Worm (Caenorhabditis elegans): ENCODE results near the gene K02E10.6.

Gene K02E10.6

DNA sequence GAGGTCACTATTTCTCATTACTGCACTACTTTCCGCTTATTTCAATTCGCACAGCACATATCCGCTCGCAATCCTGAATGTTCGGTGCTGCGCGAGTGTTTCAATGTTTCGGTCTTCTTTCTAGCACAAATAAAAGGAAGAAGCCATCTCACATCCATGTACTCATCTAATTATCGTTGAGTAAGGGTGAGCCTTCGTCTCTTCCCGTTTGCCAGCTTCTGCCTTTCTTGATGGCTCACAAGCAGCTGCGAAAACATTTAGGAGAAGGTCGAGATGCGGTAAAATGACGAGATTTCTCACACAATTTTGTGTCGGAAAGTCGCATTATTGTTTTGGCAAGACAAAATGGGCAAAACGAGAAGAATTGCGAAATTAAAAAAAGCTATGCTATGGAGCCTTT is 27.7 kb downstream of the K02E10.6 start:
- TF ChIP-seq egl-27 (tag; optimal IDR thresholded peaks at IDR 0.05): no peak
- TF ChIP-seq ztf-4 (tag; optimal IDR thresholded peaks at IDR 0.05): no peak
- no peak for TF ChIP-seq nhr-12 (tag; optimal IDR thresholded peaks at IDR 0.05)
- no peak for TF ChIP-seq sma-9 (GFP tag; optimal IDR thresholded peaks at IDR 0.05)
- TF ChIP-seq sma-9 (tag; optimal IDR thresholded peaks at IDR 0.05): no peak
- no peak for TF ChIP-seq nhr-6 (tag; optimal IDR thresholded peaks at IDR 0.05)
- no peak for TF ChIP-seq nhr-23 (tag; optimal IDR thresholded peaks at IDR 0.05)
- no peak for TF ChIP-seq ceh-16 (tag; optimal IDR thresholded peaks at IDR 0.05)
- no peak for TF ChIP-seq ama-1 (optimal IDR thresholded peaks at IDR 0.05)
- TF ChIP-seq ceh-82 (tag; optimal IDR thresholded peaks at IDR 0.05): no peak
- TF ChIP-seq skn-1 (tag; optimal IDR thresholded peaks at IDR 0.05): no peak
- no peak for TF ChIP-seq lin-11 (tag; optimal IDR thresholded peaks at IDR 0.05)
- no peak for TF ChIP-seq ztf-11 (tag; optimal IDR thresholded peaks at IDR 0.05)
- no peak for TF ChIP-seq unc-62 (GFP tag; optimal IDR thresholded peaks at IDR 0.05)
- TF ChIP-seq blmp-1 (tag; optimal IDR thresholded peaks at IDR 0.05; ENCODE audit: insufficient read depth): no peak

DNA sequence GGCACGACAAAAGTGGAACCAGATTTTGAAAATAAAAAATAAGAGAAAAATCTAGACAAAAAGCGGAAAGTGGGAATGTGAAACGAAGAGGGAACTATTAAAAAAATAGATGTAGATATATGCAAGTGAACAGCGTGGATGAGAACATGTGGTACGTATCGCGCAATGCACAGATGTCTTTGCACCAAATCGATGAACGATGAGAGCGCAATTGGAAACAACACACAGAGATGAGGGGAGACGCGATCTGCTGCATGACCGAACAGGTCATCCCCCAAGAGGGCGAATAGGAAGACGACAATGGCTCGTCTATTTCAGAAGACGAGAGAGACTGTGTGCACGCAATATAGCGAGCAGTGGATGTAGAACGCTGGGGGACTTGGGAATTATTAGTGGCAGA is 29.9 kb downstream of the K02E10.6 start:
- TF ChIP-seq nhr-21 (tag; optimal IDR thresholded peaks at IDR 0.05) (no peak), mdl-1 (tag; optimal IDR thresholded peaks at IDR 0.05) (no peak), nhr-25 (tag; optimal IDR thresholded peaks at IDR 0.05) (no peak), R02D3.7 (tag; optimal IDR thresholded peaks at IDR 0.05) (no peak), dmd-4 (tag; optimal IDR thresholded peaks at IDR 0.05) (no peak), ceh-82 (tag; optimal IDR thresholded peaks at IDR 0.05) (no peak), ZK546.5 (tag; optimal IDR thresholded peaks at IDR 0.05) (no peak), lin-39 (tag; optimal IDR thresholded peaks at IDR 0.05) (no peak), ama-1 (optimal IDR thresholded peaks at IDR 0.05) (no peak), elt-1 (tag; optimal IDR thresholded peaks at IDR 0.05) (no peak), nhr-11 (tag; optimal IDR thresholded peaks at IDR 0.05) (no peak)

DNA sequence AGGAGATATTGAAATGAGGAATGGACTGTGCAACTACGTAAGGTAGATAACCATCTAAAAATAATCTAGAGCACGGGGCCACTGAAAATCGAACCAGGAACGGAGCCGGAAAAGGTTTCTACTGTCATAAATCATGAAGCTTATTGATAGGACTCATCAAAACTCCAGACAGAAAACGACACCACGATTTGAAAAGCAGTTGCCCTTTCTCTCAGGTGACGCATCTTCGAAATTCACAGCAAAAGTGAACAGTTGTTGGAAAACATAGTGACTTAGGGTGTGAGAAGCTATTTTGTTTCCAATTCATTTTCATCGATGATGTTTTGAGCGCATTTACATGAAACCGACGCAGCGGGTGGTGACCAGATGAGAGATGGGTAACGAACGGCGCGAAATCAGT is 30.3 kb downstream of the K02E10.6 start:
- peak; percentile 40 for TF ChIP-seq mab-5 (tag; optimal IDR thresholded peaks at IDR 0.05)
- no peak for TF ChIP-seq lin-39 (tag; optimal IDR thresholded peaks at IDR 0.05)
- TF ChIP-seq sma-9 (GFP tag; optimal IDR thresholded peaks at IDR 0.05): peak; percentile 9
- TF ChIP-seq sma-9 (tag; optimal IDR thresholded peaks at IDR 0.05): no peak
- no peak for TF ChIP-seq zag-1 (tag; optimal IDR thresholded peaks at IDR 0.05)
- no peak for TF ChIP-seq nhr-12 (tag; optimal IDR thresholded peaks at IDR 0.05)
- TF ChIP-seq C34F6.9 (tag; optimal IDR thresholded peaks at IDR 0.05): peak; percentile 8

DNA sequence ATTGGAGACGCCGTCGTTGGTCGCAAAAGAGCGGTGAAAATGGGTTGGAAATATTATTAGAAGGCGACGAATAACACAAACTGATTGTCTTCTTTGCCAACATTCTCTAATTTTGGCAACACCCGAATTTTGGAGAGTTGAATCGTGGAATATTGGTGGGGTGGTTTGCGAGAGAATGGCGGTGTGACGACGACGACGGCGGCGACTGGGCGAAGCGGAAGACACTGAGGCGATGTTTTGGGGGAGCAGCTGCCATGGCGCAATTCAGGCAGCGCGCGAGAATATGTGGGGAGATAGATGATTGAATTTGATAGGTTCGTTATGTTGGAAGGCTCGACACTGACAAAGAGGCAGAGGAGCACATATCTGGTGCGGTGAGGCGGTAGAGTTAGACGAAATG is 31.6 kb downstream of the K02E10.6 start:
- no peak for TF ChIP-seq mbf-1 (tag; optimal IDR thresholded peaks at IDR 0.05)
- TF ChIP-seq sma-3 (GFP tag; optimal IDR thresholded peaks at IDR 0.05): no peak
- TF ChIP-seq elt-1 (tag; optimal IDR thresholded peaks at IDR 0.05): no peak
- TF ChIP-seq ztf-1 (GFP tag; conservative IDR thresholded peaks at IDR 0.05): no peak
- no peak for TF ChIP-seq ztf-4 (tag; optimal IDR thresholded peaks at IDR 0.05)
- no peak for TF ChIP-seq nhr-129 (tag; optimal IDR thresholded peaks at IDR 0.05)
- TF ChIP-seq nhr-21 (tag; optimal IDR thresholded peaks at IDR 0.05): no peak
- no peak for TF ChIP-seq sem-4 (tag; optimal IDR thresholded peaks at IDR 0.05)
- no peak for TF ChIP-seq Y55F3AM.14 (GFP tag; optimal IDR thresholded peaks at IDR 0.05)
- no peak for TF ChIP-seq nhr-77 (tag; optimal IDR thresholded peaks at IDR 0.05)
- TF ChIP-seq aly-2 (tag; optimal IDR thresholded peaks at IDR 0.05): no peak
- TF ChIP-seq skn-1 (tag; optimal IDR thresholded peaks at IDR 0.05): no peak
- no peak for TF ChIP-seq lin-13 (GFP tag; optimal IDR thresholded peaks at IDR 0.05)
- no peak for TF ChIP-seq nhr-11 (tag; optimal IDR thresholded peaks at IDR 0.05)
- TF ChIP-seq C34F6.9 (tag; optimal IDR thresholded peaks at IDR 0.05): no peak
- TF ChIP-seq ama-1 (optimal IDR thresholded peaks at IDR 0.05): no peak
- TF ChIP-seq nhr-23 (tag; optimal IDR thresholded peaks at IDR 0.05): no peak

DNA sequence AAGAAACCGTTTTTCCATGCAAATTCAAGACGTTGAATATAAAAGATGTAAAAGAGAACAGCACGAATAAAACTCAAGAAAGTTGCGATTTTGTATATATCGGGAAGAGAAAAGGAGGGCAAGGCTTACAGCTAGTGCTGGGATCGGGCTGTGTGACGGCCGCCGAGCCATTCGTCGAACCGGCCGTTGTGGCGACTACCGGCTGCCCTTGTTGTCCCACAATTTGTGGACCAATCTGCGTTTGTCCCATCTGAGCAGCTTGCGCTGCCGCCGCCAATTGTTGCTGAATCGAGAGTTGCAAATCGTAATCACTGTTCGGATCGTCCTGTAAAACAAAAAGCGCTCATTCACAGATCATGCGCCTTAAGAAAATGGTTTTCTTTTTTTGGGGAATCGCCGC is 35.4 kb downstream of the K02E10.6 start:
- TF ChIP-seq sma-3 (GFP tag; optimal IDR thresholded peaks at IDR 0.05) (no peak), ztf-1 (GFP tag; conservative IDR thresholded peaks at IDR 0.05) (0 out of 2 replicates have a peak, but pooled peaks have one; percentile 72)

All from whole organism, L2 larva.